Fruit fly (Drosophila melanogaster): ENCODE results near the gene CG33764.

Gene CG33764

DNA sequence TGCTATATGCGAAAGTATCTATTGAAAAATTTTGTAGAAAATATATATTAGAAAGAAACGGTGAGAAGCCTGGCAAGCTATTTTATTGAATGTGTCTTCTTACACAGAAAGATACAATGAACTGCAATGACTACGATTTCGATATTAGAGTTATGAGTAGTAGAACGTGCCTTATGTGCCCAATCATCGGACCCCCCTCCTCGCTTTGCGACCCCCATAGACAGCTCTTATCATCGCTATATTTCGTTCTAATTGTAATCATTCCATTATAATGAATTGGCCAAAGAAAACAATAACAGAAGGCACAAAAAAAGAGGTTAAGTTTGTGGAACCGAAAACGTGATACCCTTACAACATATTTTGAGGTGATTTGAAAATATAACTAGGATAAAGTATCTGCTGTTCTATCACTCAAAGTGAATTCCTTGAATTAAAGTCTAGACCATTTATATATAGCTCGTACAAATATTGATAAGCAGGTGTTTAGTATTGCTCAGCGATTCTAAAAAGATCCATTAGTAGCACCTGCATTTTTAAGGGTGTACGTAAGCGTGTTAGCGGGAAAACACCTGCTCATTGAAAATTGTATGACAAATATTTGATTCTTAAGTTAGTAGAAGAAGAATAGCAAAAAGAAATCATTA, 34.5 kb downstream of the CG33764 start (continued):
- TF ChIP-seq sr (GFP tag; IDR thresholded peaks at IDR 0.05), result no peak
- no peak for TF ChIP-seq sisA (GFP tag; IDR thresholded peaks at IDR 0.05)
- no peak for TF ChIP-seq CG4854 (GFP tag; optimal IDR thresholded peaks at IDR 0.05)
- no peak for TF ChIP-seq HLH3B (GFP tag; IDR thresholded peaks at IDR 0.05)
- no peak for TF ChIP-seq CG10431 (GFP tag; optimal IDR thresholded peaks at IDR 0.05)
- TF ChIP-seq corto (GFP tag; optimal IDR thresholded peaks at IDR 0.05), result no peak
- TF ChIP-seq CG17912 (GFP tag; optimal IDR thresholded peaks at IDR 0.05), result no peak
- no peak for TF ChIP-seq h (optimal IDR thresholded peaks at IDR 0.05)
- peak; percentile 52 for TF ChIP-seq phol (tag; optimal IDR thresholded peaks at IDR 0.05)
- peak; percentile 33 for TF ChIP-seq CG9727 (GFP tag; optimal IDR thresholded peaks at IDR 0.05)
- no peak for TF ChIP-seq aop (GFP tag; IDR thresholded peaks at IDR 0.05)
- no peak for TF ChIP-seq amos (GFP tag; IDR thresholded peaks at IDR 0.05; ENCODE audit: partially characterized antibody)
- TF ChIP-seq Spps (tag; optimal IDR thresholded peaks at IDR 0.05), result no peak
- no peak for TF ChIP-seq CG3726 (GFP tag; IDR thresholded peaks at IDR 0.05)
- no peak for TF ChIP-seq Bteb2 (GFP tag; optimal IDR thresholded peaks at IDR 0.05)
- TF ChIP-seq CG1233 (GFP tag; optimal IDR thresholded peaks at IDR 0.05), result no peak
- TF ChIP-seq HLH54F (GFP tag; optimal IDR thresholded peaks at IDR 0.05), result no peak
- no peak for TF ChIP-seq p53 (GFP tag; optimal IDR thresholded peaks at IDR 0.05)
- TF ChIP-seq slbo (GFP tag; IDR thresholded peaks at IDR 0.05), result no peak
- TF ChIP-seq CG7745 (tag; optimal IDR thresholded peaks at IDR 0.05), result no peak
- peak; percentile 2 for TF ChIP-seq Ets97D (GFP tag; optimal IDR thresholded peaks at IDR 0.05)
- no peak for TF ChIP-seq CG12155 (GFP tag; optimal IDR thresholded peaks at IDR 0.05)
- TF ChIP-seq Hmr (GFP tag; optimal IDR thresholded peaks at IDR 0.05), result no peak
- no peak for TF ChIP-seq knrl (GFP tag; IDR thresholded peaks at IDR 0.05; ENCODE audit: partially characterized antibody)
- TF ChIP-seq CG1647 (GFP tag; optimal IDR thresholded peaks at IDR 0.05), result no peak
- TF ChIP-seq usp (GFP tag; optimal IDR thresholded peaks at IDR 0.05), result no peak
- TF ChIP-seq chinmo (GFP tag; IDR thresholded peaks at IDR 0.05; ENCODE audit: partially characterized antibody), result no peak
- TF ChIP-seq Dll (GFP tag; IDR thresholded peaks at IDR 0.05; ENCODE audit: partially characterized antibody), result no peak
- TF ChIP-seq mirr (GFP tag; optimal IDR thresholded peaks at IDR 0.05), result no peak
- TF ChIP-seq Antp (GFP tag; optimal IDR thresholded peaks at IDR 0.05), result no peak
- TF ChIP-seq CG12744 (GFP tag; optimal IDR thresholded peaks at IDR 0.05), result no peak
- TF ChIP-seq ato (GFP tag; IDR thresholded peaks at IDR 0.05; ENCODE audit: partially characterized antibody), result no peak
- TF ChIP-seq tup (GFP tag; optimal IDR thresholded peaks at IDR 0.05), result no peak
- TF ChIP-seq tna (GFP tag; IDR thresholded peaks at IDR 0.05; ENCODE audit: partially characterized antibody), result no peak
- TF ChIP-seq wor (GFP tag; IDR thresholded peaks at IDR 0.05), result no peak
- TF ChIP-seq CG18619 (GFP tag; optimal IDR thresholded peaks at IDR 0.05), result peak; percentile 10
- TF ChIP-seq Sry-β (GFP tag; optimal IDR thresholded peaks at IDR 0.05), result no peak
- TF ChIP-seq CG8388 (GFP tag; optimal IDR thresholded peaks at IDR 0.05), result no peak
- no peak for TF ChIP-seq ash1 (GFP tag; optimal IDR thresholded peaks at IDR 0.05)
- TF ChIP-seq org-1 (GFP tag; optimal IDR thresholded peaks at IDR 0.05), result peak; percentile 2
- no peak for TF ChIP-seq CG8359 (GFP tag; optimal IDR thresholded peaks at IDR 0.05; ENCODE audit: borderline replicate concordance)
- TF ChIP-seq Mrtf (GFP tag; IDR thresholded peaks at IDR 0.05), result no peak
- TF ChIP-seq NC2β (GFP tag; optimal IDR thresholded peaks at IDR 0.05), result no peak
- no peak for TF ChIP-seq CG11247 (GFP tag; IDR thresholded peaks at IDR 0.05)
- TF ChIP-seq Drgx (GFP tag; IDR thresholded peaks at IDR 0.05), result no peak
- TF ChIP-seq slp2 (GFP tag; optimal IDR thresholded peaks at IDR 0.05), result no peak
- TF ChIP-seq CG31441 (GFP tag; IDR thresholded peaks at IDR 0.05), result peak; percentile 30; the same call in 1 of the 2 replicates
- no peak for TF ChIP-seq sna (GFP tag; IDR thresholded peaks at IDR 0.05; ENCODE audit: partially characterized antibody)
- no peak for TF ChIP-seq HmgD (GFP tag; optimal IDR thresholded peaks at IDR 0.05)
- TF ChIP-seq CG11695 (GFP tag; IDR thresholded peaks at IDR 0.05), result no peak
- TF ChIP-seq psq (GFP tag; optimal IDR thresholded peaks at IDR 0.05), result no peak
